Worm (Caenorhabditis elegans) whole organism, L3 larva: ENCODE results near the gene srh-123.

Experiments
- R02D3.7 ChIP-seq: fragments of 150-350 bp; optimal IDR thresholded peaks from 2 replicates; lab custom pipeline; 2014; ENCODE audit warnings: missing biosample characterization, missing genetic modification characterization
- ama-1 ChIP-seq: fragments of 150-350 bp; optimal IDR thresholded peaks from 2 replicates; lab custom pipeline; 2018
- ceh-16 ChIP-seq: sonication (generic microtip); optimal IDR thresholded peaks from 2 replicates; lab custom pipeline; 2017; ENCODE audit warnings: missing biosample characterization, missing genetic modification characterization
- ceh-82 ChIP-seq: fragments of 150-350 bp; optimal IDR thresholded peaks from 2 replicates; lab custom pipeline; 2014; ENCODE audit warnings: missing biosample characterization, missing genetic modification characterization
- elt-2 ChIP-seq: sonication (generic microtip); optimal IDR thresholded peaks from 2 replicates; lab custom pipeline; 2016; ENCODE audit warnings: missing genetic modification reagents, mild to moderate bottlenecking, missing genetic modification characterization, missing compliant biosample characterization
- fkh-10 ChIP-seq: sonication (generic microtip); optimal IDR thresholded peaks from 2 replicates; lab custom pipeline; 2017; ENCODE audit warnings: missing biosample characterization, missing genetic modification reagents, missing genetic modification characterization
- mdl-1 ChIP-seq: fragments of 150-350 bp; optimal IDR thresholded peaks from 2 replicates; lab custom pipeline; 2014; ENCODE audit warnings: missing biosample characterization, missing genetic modification characterization
- nhr-11 ChIP-seq: fragments of 150-350 bp; optimal IDR thresholded peaks from 2 replicates; lab custom pipeline; 2014; ENCODE audit warnings: missing biosample characterization, missing genetic modification characterization
- nhr-12 ChIP-seq: fragments of 150-350 bp; optimal IDR thresholded peaks from 2 replicates; lab custom pipeline; 2014; ENCODE audit warnings: missing biosample characterization, missing genetic modification characterization
- nhr-76 ChIP-seq: fragments of 150-350 bp; sonication (generic microtip); optimal IDR thresholded peaks from 5 replicates; lab custom pipeline; 2014; ENCODE audit warnings: missing biosample characterization, missing genetic modification characterization
- pha-4 ChIP-seq: fragments of 150-350 bp; optimal IDR thresholded peaks from 2 replicates; lab custom pipeline; 2014; ENCODE audit warnings: missing biosample characterization, missing genetic modification reagents, missing genetic modification characterization
- pqm-1 ChIP-seq: fragments of 150-350 bp; optimal IDR thresholded peaks from 2 replicates; lab custom pipeline; 2017; ENCODE audit warnings: missing biosample characterization, missing genetic modification characterization, inconsistent platforms
- tbx-2 ChIP-seq: sonication (generic microtip); optimal IDR thresholded peaks from 2 replicates; lab custom pipeline; 2016; ENCODE audit warnings: mild to moderate bottlenecking, missing genetic modification characterization, missing compliant biosample characterization
- ztf-11 ChIP-seq: fragments of 150-350 bp; optimal IDR thresholded peaks from 2 replicates; lab custom pipeline; 2014; ENCODE audit warnings: missing biosample characterization, missing genetic modification characterization

DNA sequence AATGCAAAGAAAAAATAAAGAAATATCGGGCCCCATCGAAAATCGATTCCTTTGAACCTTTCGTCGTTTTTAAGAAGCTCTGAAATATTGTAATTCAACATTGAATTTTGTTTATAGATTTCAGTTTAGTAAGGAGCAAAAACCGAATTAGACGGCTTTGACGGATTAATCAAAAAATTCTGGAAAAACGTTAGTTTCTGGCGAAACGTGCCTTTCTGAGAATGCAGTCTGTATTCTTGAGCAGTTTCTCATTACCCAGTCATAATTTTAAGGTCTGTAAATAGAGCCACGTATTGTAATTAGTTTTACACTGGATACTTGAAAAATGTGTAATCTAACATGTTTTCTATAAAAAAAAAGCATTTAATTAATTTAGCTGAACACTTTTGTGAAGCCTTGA, 13.7 kb upstream of the srh-123 start, which contains the start of gene srz-48:
- no peak for TF ChIP-seq pha-4 (tag; lab: Kevin White, UChicago)
- no peak for TF ChIP-seq ceh-16
- TF ChIP-seq tbx-2 (tag; lab: Kevin White, UChicago), result no peak
- TF ChIP-seq nhr-11 (tag; lab: Kevin White, UChicago), result no peak
- no peak for TF ChIP-seq R02D3.7 (tag; lab: Kevin White, UChicago)
- no peak for TF ChIP-seq mdl-1 (tag; lab: Kevin White, UChicago)
- no peak for TF ChIP-seq ztf-11 (tag; lab: Kevin White, UChicago)
- no peak for TF ChIP-seq pqm-1 (tag; lab: Kevin White, UChicago)
- TF ChIP-seq fkh-10 (GFP tag; lab: Kevin White, UChicago), result no peak
- no peak for TF ChIP-seq nhr-12 (tag; lab: Kevin White, UChicago)
- TF ChIP-seq nhr-76 (tag; lab: Kevin White, UChicago), result no peak
- TF ChIP-seq ceh-82 (tag; lab: Kevin White, UChicago), result no peak
- TF ChIP-seq ama-1 (lab: Kevin White, UChicago), result no peak
- no peak for TF ChIP-seq elt-2 (tag; lab: Kevin White, UChicago)
